Fruit fly (Drosophila melanogaster) S2 (cell line): ENCODE data around the gene dar1.

Source experiments
- CG8478 ChIP-seq: fragments of >200 bp; optimal IDR thresholded peaks from 2 replicates; lab custom pipeline; 2018
- CTCF ChIP-seq, 2 experiments: fragments of >200 bp; optimal IDR thresholded peaks; 2 replicates each; lab custom pipeline; 2018

DNA sequence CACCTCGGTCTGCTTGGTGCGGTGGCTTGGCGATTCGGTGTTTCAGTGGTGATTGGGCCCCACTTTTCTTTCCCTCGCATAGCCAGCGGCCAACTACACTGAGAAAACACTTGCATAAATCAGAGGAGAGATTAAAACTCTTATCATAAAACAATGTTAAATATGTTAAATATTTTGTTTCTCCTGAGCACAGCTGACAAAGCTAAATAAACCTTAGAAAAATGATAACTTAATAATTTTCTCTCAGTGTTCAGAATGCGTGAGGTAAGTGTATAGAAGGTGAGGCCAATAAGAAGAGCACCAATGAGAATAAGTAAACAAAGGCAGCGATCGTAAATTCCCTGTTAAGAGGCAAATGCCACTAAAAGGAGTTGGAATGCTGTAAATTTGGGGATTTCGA is 8.9 kb upstream of the dar1 start:
- TF ChIP-seq CG8478 (lab: Kevin White, UChicago): no peak
- no peak for TF ChIP-seq CTCF (optimal IDR thresholded peaks at IDR 0.05; lab: Kevin White, UChicago)
